Fruit fly (Drosophila melanogaster): ENCODE results near the gene Myo61F.
A peak's percentile ranks its signal among the peaks of the same experiment; 100 is the strongest.

Gene Myo61F

dm6 chr3L:1323136-1323535, 4.9 kb downstream of the Myo61F start (continued):
- TF ChIP-seq CG12391 (tag; optimal IDR thresholded peaks at IDR 0.05), result peak; percentile 80
- peak; percentile 74 for TF ChIP-seq CG1529 (GFP tag; optimal IDR thresholded peaks at IDR 0.05)
- peak; percentile 33 for TF ChIP-seq btn (GFP tag; optimal IDR thresholded peaks at IDR 0.05)
- TF ChIP-seq Adf1 (GFP tag; IDR thresholded peaks at IDR 0.05), result no peak
- TF ChIP-seq ssp (GFP tag; IDR thresholded peaks at IDR 0.05), result peak; percentile 59
- peak; percentile 59; the same call in 1 of the 2 replicates for TF ChIP-seq ranshi (GFP tag; IDR thresholded peaks at IDR 0.05)
- peak; percentile 39; the same call in 1 of the 2 replicates for TF ChIP-seq CG32532 (GFP tag; IDR thresholded peaks at IDR 0.05)
- peak; percentile 70 for TF ChIP-seq ci (GFP tag; IDR thresholded peaks at IDR 0.05)
- peak; percentile 67 for TF ChIP-seq Chrac-16 (GFP tag; optimal IDR thresholded peaks at IDR 0.05)
- peak; percentile 54 for TF ChIP-seq CG3163 (GFP tag; optimal IDR thresholded peaks at IDR 0.05)
- TF ChIP-seq slou (GFP tag; optimal IDR thresholded peaks at IDR 0.05), result no peak
- TF ChIP-seq pum (GFP tag; optimal IDR thresholded peaks at IDR 0.05), result peak; percentile 71
- peak; percentile 18 for TF ChIP-seq CG7271 (tag; optimal IDR thresholded peaks at IDR 0.05)
- TF ChIP-seq CG17359 (tag; optimal IDR thresholded peaks at IDR 0.05), result peak; percentile 64
- peak; percentile 79 to 87 for TF ChIP-seq chif (GFP tag; optimal IDR thresholded peaks at IDR 0.05)
- TF ChIP-seq CG33213 (GFP tag; optimal IDR thresholded peaks at IDR 0.05), result peak; percentile 45
- peak; percentile 47 for TF ChIP-seq CG10462 (GFP tag; optimal IDR thresholded peaks at IDR 0.05)
- 0 out of 2 replicates have a peak, but pooled peaks have one; percentile 11 for TF ChIP-seq wor (GFP tag; IDR thresholded peaks at IDR 0.05)
- peak; percentile 30; the same call in 1 of the 2 replicates for TF ChIP-seq Ada2b (GFP tag; IDR thresholded peaks at IDR 0.05)
- no peak for TF ChIP-seq gsb (GFP tag; IDR thresholded peaks at IDR 0.05)
- peak; percentile 76 for TF ChIP-seq fd96Cb (tag; optimal IDR thresholded peaks at IDR 0.05)
- no peak for TF ChIP-seq dati (GFP tag; IDR thresholded peaks at IDR 0.05)
- TF ChIP-seq fru (optimal IDR thresholded peaks at IDR 0.05), result no peak
- TF ChIP-seq CG11247 (GFP tag; IDR thresholded peaks at IDR 0.05), result no peak
- TF ChIP-seq CG18764 (GFP tag; optimal IDR thresholded peaks at IDR 0.05), result peak; percentile 50
- peak; percentile 68 for TF ChIP-seq NfI (GFP tag; optimal IDR thresholded peaks at IDR 0.05)
- peak; percentile 27; the same call in 1 of the 3 replicates for TF ChIP-seq tgo (GFP tag; IDR thresholded peaks at IDR 0.05)
- peak; percentile 13 for TF ChIP-seq CG2116 (GFP tag; optimal IDR thresholded peaks at IDR 0.05)
- TF ChIP-seq Pdp1 (GFP tag; optimal IDR thresholded peaks at IDR 0.05), result peak; percentile 49 to 66
- no peak for TF ChIP-seq CG8765 (GFP tag; IDR thresholded peaks at IDR 0.05)
- peak; percentile 71 for TF ChIP-seq chn (GFP tag; optimal IDR thresholded peaks at IDR 0.05)
- no peak for TF ChIP-seq CG15073 (GFP tag; optimal IDR thresholded peaks at IDR 0.05)
- peak; percentile 60 for TF ChIP-seq CG15269 (tag; optimal IDR thresholded peaks at IDR 0.05)
- TF ChIP-seq unpg (GFP tag; optimal IDR thresholded peaks at IDR 0.05), result peak; percentile 77
- TF ChIP-seq CG3847 (GFP tag; IDR thresholded peaks at IDR 0.05), result peak; percentile 52
- peak; percentile 34 for TF ChIP-seq gcm2 (GFP tag; optimal IDR thresholded peaks at IDR 0.05)
- TF ChIP-seq ase (GFP tag; IDR thresholded peaks at IDR 0.05), result 0 out of 3 replicates have a peak, but pooled peaks have one; percentile 13
- TF ChIP-seq Camta (GFP tag; optimal IDR thresholded peaks at IDR 0.05), result peak; percentile 64
- TF ChIP-seq Sin3A (optimal IDR thresholded peaks at IDR 0.05), result no peak
- TF ChIP-seq Side (GFP tag; optimal IDR thresholded peaks at IDR 0.05), result peak; percentile 66
- peak; percentile 56 for TF ChIP-seq ewg (GFP tag; optimal IDR thresholded peaks at IDR 0.05)
- peak; percentile 75 for TF ChIP-seq CG8089 (GFP tag; optimal IDR thresholded peaks at IDR 0.05)
- no peak for TF ChIP-seq Dek (tag; optimal IDR thresholded peaks at IDR 0.05)
- peak; percentile 60 to 75 for TF ChIP-seq dpn (GFP tag; optimal IDR thresholded peaks at IDR 0.05)
- TF ChIP-seq CG10565 (GFP tag; optimal IDR thresholded peaks at IDR 0.05), result no peak
- peak; percentile 14 for TF ChIP-seq Ets97D (GFP tag; optimal IDR thresholded peaks at IDR 0.05)
- peak; percentile 63 for TF ChIP-seq odd (GFP tag; optimal IDR thresholded peaks at IDR 0.05)
- no peak for TF ChIP-seq aop (GFP tag; IDR thresholded peaks at IDR 0.05)
- 0 out of 2 replicates have a peak, but pooled peaks have one; percentile 43 for TF ChIP-seq ap (GFP tag; IDR thresholded peaks at IDR 0.05)
- TF ChIP-seq jigr1 (GFP tag; IDR thresholded peaks at IDR 0.05), result no peak
- no peak for TF ChIP-seq pan (optimal IDR thresholded peaks at IDR 0.05)
- TF ChIP-seq pan (GFP tag; optimal IDR thresholded peaks at IDR 0.05 in 1 of 2, IDR thresholded peaks at IDR 0.05 in 1 of 2), result peak in 1 of 2 experiments; percentile 50
- TF ChIP-seq phol (tag; optimal IDR thresholded peaks at IDR 0.05), result peak; percentile 78

All from whole organism, embryonic.